Fruit fly (Drosophila melanogaster) whole organism, adult: ENCODE data around the gene CG8620.

Experiments used
- CG11617 ChIP-seq: fragments of 200-800 bp; sonication (Bioruptor generic); optimal IDR thresholded peaks from 2 replicates; lab custom pipeline; 2017; ENCODE audit warnings: mild to moderate bottlenecking, missing biosample characterization, missing genetic modification reagents, missing genetic modification characterization
- CG12768 ChIP-seq: fragments of 200-800 bp; sonication (Bioruptor generic); optimal IDR thresholded peaks from 2 replicates; lab custom pipeline; 2017; ENCODE audit warnings: missing biosample characterization, missing genetic modification characterization, mild to moderate bottlenecking, moderate library complexity, missing genetic modification reagents
- CG14711 ChIP-seq: fragments of 200-800 bp; sonication (Bioruptor generic); optimal IDR thresholded peaks from 2 replicates; lab custom pipeline; 2018; ENCODE audit warnings: missing biosample characterization, mild to moderate bottlenecking, missing genetic modification characterization, moderate library complexity
- CG1620 ChIP-seq: fragments of 200-800 bp; sonication (Bioruptor generic); optimal IDR thresholded peaks from 2 replicates; lab custom pipeline; 2016; ENCODE audit warnings: missing biosample characterization, missing genetic modification characterization
- CG33017 ChIP-seq: fragments of 200-800 bp; sonication (Bioruptor generic); optimal IDR thresholded peaks from 2 replicates; lab custom pipeline; 2018; ENCODE audit warnings: missing biosample characterization, mild to moderate bottlenecking, missing genetic modification characterization, moderate library complexity
- CG7045 ChIP-seq: fragments of 200-800 bp; sonication (Bioruptor generic); optimal IDR thresholded peaks from 2 replicates; lab custom pipeline; 2017; ENCODE audit warnings: missing biosample characterization, mild to moderate bottlenecking, missing genetic modification characterization
- CG7101 ChIP-seq: fragments of 200-800 bp; sonication (Bioruptor generic); optimal IDR thresholded peaks from 2 replicates; lab custom pipeline; 2018; ENCODE audit warnings: missing biosample characterization, mild to moderate bottlenecking, missing genetic modification characterization, moderate library complexity
- Clk ChIP-seq: fragments of 200-800 bp; sonication (Bioruptor generic); optimal IDR thresholded peaks from 2 replicates; lab custom pipeline; 2017; ENCODE audit warnings: missing biosample characterization, missing genetic modification characterization
- Crg-1 ChIP-seq: fragments of 200-800 bp; sonication (Bioruptor generic); optimal IDR thresholded peaks from 2 replicates; lab custom pipeline; 2016; ENCODE audit warnings: missing biosample characterization, missing genetic modification characterization
- Hr96 ChIP-seq: fragments of 200-800 bp; sonication (Bioruptor generic); optimal IDR thresholded peaks from 2 replicates; lab custom pipeline; 2016; ENCODE audit warnings: missing biosample characterization, missing genetic modification characterization
- Mnt ChIP-seq: fragments of 200-800 bp; sonication (Bioruptor generic); optimal IDR thresholded peaks from 2 replicates; lab custom pipeline; 2016; ENCODE audit warnings: missing biosample characterization, mild to moderate bottlenecking, missing genetic modification characterization
- bab1 ChIP-seq: fragments of 200-800 bp; sonication (Bioruptor generic); optimal IDR thresholded peaks from 3 replicates; lab custom pipeline; 2019; ENCODE audit warnings: missing biosample characterization, mild to moderate bottlenecking, missing genetic modification characterization, moderate library complexity
- cic ChIP-seq: fragments of 200-800 bp; sonication (Bioruptor generic); optimal IDR thresholded peaks from 2 replicates; lab custom pipeline; 2017; ENCODE audit warnings: missing biosample characterization, mild to moderate bottlenecking, missing genetic modification characterization, moderate library complexity
- cnc ChIP-seq, 2 experiments: fragments of >200 bp; optimal IDR thresholded peaks; 2 replicates each; lab custom pipeline; 2017
- kay ChIP-seq: fragments of 200-800 bp; sonication (Bioruptor generic); peaks from one replicate; lab custom pipeline; 2016; ENCODE audit warnings: missing biosample characterization, missing genetic modification characterization, borderline replicate concordance
- ovo ChIP-seq: fragments of 200-800 bp; sonication (Bioruptor generic); optimal IDR thresholded peaks from 2 replicates; lab custom pipeline; 2016; ENCODE audit warnings: missing biosample characterization, missing genetic modification characterization
- pad ChIP-seq: fragments of 200-800 bp; sonication (Bioruptor generic); optimal IDR thresholded peaks from 3 replicates; lab custom pipeline; 2017; ENCODE audit warnings: missing biosample characterization, missing genetic modification characterization, mild to moderate bottlenecking, moderate library complexity, missing genetic modification reagents
- tj ChIP-seq: fragments of 200-800 bp; sonication (Bioruptor generic); optimal IDR thresholded peaks from 3 replicates; lab custom pipeline; 2017; ENCODE audit warnings: missing biosample characterization, mild to moderate bottlenecking, missing genetic modification characterization, moderate library complexity
- toe ChIP-seq: fragments of 200-800 bp; sonication (Bioruptor generic); optimal IDR thresholded peaks from 2 replicates; lab custom pipeline; 2016; ENCODE audit warnings: missing biosample characterization, missing genetic modification characterization

Gene CG8620

dm6 chr3L:7157713-7158112 is at the start of gene CG8620:
CG8620 (plus strand) TSS chr3L:7158099.
- TF ChIP-seq CG7045 (GFP tag; lab: Kevin White, UChicago) (no peak), CG33017 (no peak)

dm6 chr3L:7113010-7113409 is 44.9 kb upstream of the CG8620 start:
- TF ChIP-seq Crg-1 (no peak), cic (GFP tag; lab: Kevin White, UChicago) (no peak), CG14711 (tag; lab: Kevin White, UChicago) (no peak), CG1620 (no peak), CG7101 (tag; lab: Kevin White, UChicago) (no peak), tj (no peak), CG33017 (no peak), bab1 (GFP tag; lab: Kevin White, UChicago) (no peak), ovo (GFP tag; lab: Kevin White, UChicago) (no peak), cnc (optimal IDR thresholded peaks at IDR 0.05; lab: Kevin White, UChicago) (no peak), kay (GFP tag; lab: Kevin White, UChicago) (no peak)

dm6 chr3L:7115944-7116343 is 42.0 kb upstream of the CG8620 start:
- TF ChIP-seq CG14711 (tag; lab: Kevin White, UChicago) (no peak), Crg-1 (no peak), tj (no peak), CG7101 (tag; lab: Kevin White, UChicago) (no peak)

dm6 chr3L:7122136-7122535 is 35.8 kb upstream of the CG8620 start:
- TF ChIP-seq cnc (optimal IDR thresholded peaks at IDR 0.05; lab: Kevin White, UChicago) (no peak), bab1 (GFP tag; lab: Kevin White, UChicago) (no peak), Clk (GFP tag; lab: Kevin White, UChicago) (no peak), tj (no peak)

- TF ChIP-seq ovo (GFP tag; lab: Kevin White, UChicago) (no peak), tj (no peak), Hr96 (GFP tag; lab: Kevin White, UChicago) (no peak), CG1620 (no peak), Mnt (GFP tag; lab: Kevin White, UChicago) (peak; percentile 19), bab1 (GFP tag; lab: Kevin White, UChicago) (peak; percentile 17), CG14711 (tag; lab: Kevin White, UChicago) (no peak)
These were observed 32.5 kb upstream of the CG8620 start, which contains the start of the genes msl-3 and BBS1 for dm6 chr3L:7125289-7125955. msl-3 (minus strand) TSS chr3L:7125533. BBS1 (plus strand) TSS chr3L:7125905.

dm6 chr3L:7128214-7129008 is 29.5 kb upstream of the CG8620 start, which contains the start of the genes Acbp4 and Acbp6:
Acbp4 (minus strand) TSS chr3L:7128264.
Acbp6 (plus strand) TSS chr3L:7128903.
- TF ChIP-seq CG12768 (GFP tag; lab: Kevin White, UChicago) (no peak), cic (GFP tag; lab: Kevin White, UChicago) (peak; percentile 59)

dm6 chr3L:7130574-7130973 is 27.3 kb upstream of the CG8620 start, which contains the start of gene Acbp3:
Acbp3 (plus strand) TSS chr3L:7130874.
- TF ChIP-seq CG14711 (tag; lab: Kevin White, UChicago) (no peak), kay (GFP tag; lab: Kevin White, UChicago) (no peak), Hr96 (GFP tag; lab: Kevin White, UChicago) (no peak), CG7045 (GFP tag; lab: Kevin White, UChicago) (no peak), cnc (optimal IDR thresholded peaks at IDR 0.05; lab: Kevin White, UChicago) (no peak), tj (no peak), cic (GFP tag; lab: Kevin White, UChicago) (no peak), CG33017 (no peak), pad (GFP tag; lab: Kevin White, UChicago) (no peak), toe (no peak), Mnt (GFP tag; lab: Kevin White, UChicago) (no peak), bab1 (GFP tag; lab: Kevin White, UChicago) (no peak), Crg-1 (no peak)

dm6 chr3L:7131447-7131983 is 26.4 kb upstream of the CG8620 start, which contains the start of gene Acbp2:
Acbp2 (plus strand) TSS chr3L:7131863.
- TF ChIP-seq CG12768 (GFP tag; lab: Kevin White, UChicago): peak; percentile 72
- TF ChIP-seq CG11617 (GFP tag; lab: Kevin White, UChicago): no peak
- TF ChIP-seq CG14711 (tag; lab: Kevin White, UChicago): peak; percentile 0
- peak; percentile 59 to 60 for TF ChIP-seq cnc (optimal IDR thresholded peaks at IDR 0.05; lab: Kevin White, UChicago)
- peak; percentile 34 for TF ChIP-seq CG7045 (GFP tag; lab: Kevin White, UChicago)
- peak; percentile 15 for TF ChIP-seq CG7101 (tag; lab: Kevin White, UChicago)
- peak; percentile 88 for TF ChIP-seq kay (GFP tag; lab: Kevin White, UChicago)
- TF ChIP-seq CG1620: no peak
- TF ChIP-seq CG33017: peak; percentile 55
- TF ChIP-seq cic (GFP tag; lab: Kevin White, UChicago): peak; percentile 74
- no peak for TF ChIP-seq Clk (GFP tag; lab: Kevin White, UChicago)
- no peak for TF ChIP-seq toe
- TF ChIP-seq pad (GFP tag; lab: Kevin White, UChicago): peak; percentile 23
- TF ChIP-seq Mnt (GFP tag; lab: Kevin White, UChicago): peak; percentile 55
